Worm (Caenorhabditis elegans): Measurements from ENCODE around the gene T21E8.5.

Gene T21E8.5

ce11 chrX:10885872-10886271 lies at the start of gene T21E8.5:
T21E8.5 (plus strand) TSS chrX:10886172.
- no peak for TF ChIP-seq dao-5 (tag; optimal IDR thresholded peaks at IDR 0.05)
- no peak for TF ChIP-seq W03F9.2 (tag; optimal IDR thresholded peaks at IDR 0.05)
- TF ChIP-seq him-1 (tag; optimal IDR thresholded peaks at IDR 0.05): no peak

ce11 chrX:10837609-10838008 lies 48.4 kb upstream of the T21E8.5 start:
- TF ChIP-seq W03F9.2 (tag; optimal IDR thresholded peaks at IDR 0.05) (no peak), dao-5 (tag; optimal IDR thresholded peaks at IDR 0.05) (no peak), him-1 (tag; optimal IDR thresholded peaks at IDR 0.05) (no peak)

- no peak for TF ChIP-seq W03F9.2 (tag; optimal IDR thresholded peaks at IDR 0.05)
- no peak for TF ChIP-seq him-1 (tag; optimal IDR thresholded peaks at IDR 0.05)
- TF ChIP-seq dao-5 (tag; optimal IDR thresholded peaks at IDR 0.05): no peak
Measured at ce11 chrX:10838550-10838949, 47.4 kb upstream of the T21E8.5 start, which contains the start of gene plc-1. plc-1 (minus strand) TSS chrX:10838650.

DNA sequence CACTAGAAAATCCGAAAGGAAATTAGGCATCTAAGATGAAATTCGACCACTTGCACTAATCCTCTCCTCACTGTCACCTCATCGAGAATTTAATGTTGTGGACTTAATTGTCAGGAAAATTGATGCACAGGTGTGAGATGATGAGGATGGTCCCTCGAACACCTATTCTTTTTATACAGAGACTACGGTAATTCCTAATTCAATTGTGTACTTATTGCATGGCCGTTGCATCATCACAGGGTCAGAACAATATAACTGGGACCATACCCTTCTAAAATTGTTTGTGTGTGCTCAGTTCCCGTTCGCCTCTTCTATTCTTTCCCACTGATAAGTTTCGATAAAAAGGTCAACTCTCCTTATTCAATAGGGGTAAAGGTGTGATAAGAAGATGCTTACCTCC lies 41.8 kb upstream of the T21E8.5 start:
- TF ChIP-seq dao-5 (tag; optimal IDR thresholded peaks at IDR 0.05): no peak
- TF ChIP-seq him-1 (tag; optimal IDR thresholded peaks at IDR 0.05): no peak
- TF ChIP-seq W03F9.2 (tag; optimal IDR thresholded peaks at IDR 0.05): no peak

ce11 chrX:10844602-10845354 lies 41.2 kb upstream of the T21E8.5 start, which contains the start of gene C05A9.2:
C05A9.2 (minus strand) TSS chrX:10844674.
- no peak for TF ChIP-seq dao-5 (tag; optimal IDR thresholded peaks at IDR 0.05)
- no peak for TF ChIP-seq him-1 (tag; optimal IDR thresholded peaks at IDR 0.05)
- no peak for TF ChIP-seq W03F9.2 (tag; optimal IDR thresholded peaks at IDR 0.05)

- no peak for TF ChIP-seq him-1 (tag; optimal IDR thresholded peaks at IDR 0.05)
- no peak for TF ChIP-seq dao-5 (tag; optimal IDR thresholded peaks at IDR 0.05)
- no peak for TF ChIP-seq W03F9.2 (tag; optimal IDR thresholded peaks at IDR 0.05)
Measured at ce11 chrX:10846898-10847297, 39.1 kb upstream of the T21E8.5 start.

- no peak for TF ChIP-seq dao-5 (tag; optimal IDR thresholded peaks at IDR 0.05)
- TF ChIP-seq W03F9.2 (tag; optimal IDR thresholded peaks at IDR 0.05): no peak
Measured at ce11 chrX:10851202-10851601, 34.8 kb upstream of the T21E8.5 start.

DNA sequence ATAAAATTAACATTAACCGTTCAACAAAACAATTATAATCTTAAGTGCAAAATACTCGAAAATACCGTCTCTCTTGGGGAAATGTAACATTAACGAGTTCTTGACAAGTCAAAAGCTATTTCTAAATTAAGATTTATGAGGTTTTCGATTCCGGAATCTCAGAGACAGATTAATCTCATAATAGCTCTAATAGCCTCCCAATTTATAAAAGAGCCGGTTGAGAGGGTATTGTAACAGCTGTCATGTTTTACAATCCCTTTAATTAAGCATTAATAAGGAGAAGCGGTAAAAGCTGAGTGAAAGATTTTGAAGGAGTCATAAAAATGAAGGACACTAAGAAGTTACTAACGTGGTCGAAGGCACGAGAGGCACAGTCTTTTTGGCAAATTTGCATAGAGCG lies 34.2 kb upstream of the T21E8.5 start:
- no peak for TF ChIP-seq him-1 (tag; optimal IDR thresholded peaks at IDR 0.05)
- no peak for TF ChIP-seq W03F9.2 (tag; optimal IDR thresholded peaks at IDR 0.05)
- TF ChIP-seq dao-5 (tag; optimal IDR thresholded peaks at IDR 0.05): no peak

- TF ChIP-seq him-1 (tag; optimal IDR thresholded peaks at IDR 0.05): no peak
- TF ChIP-seq dao-5 (tag; optimal IDR thresholded peaks at IDR 0.05): no peak
- no peak for TF ChIP-seq W03F9.2 (tag; optimal IDR thresholded peaks at IDR 0.05)
Measured at ce11 chrX:10853271-10853670, 32.7 kb upstream of the T21E8.5 start.

ce11 chrX:10859211-10859610 lies 26.8 kb upstream of the T21E8.5 start, which contains the start of gene pgp-5:
pgp-5 (minus strand) TSS chrX:10859297.
- TF ChIP-seq him-1 (tag; optimal IDR thresholded peaks at IDR 0.05) (no peak), dao-5 (tag; optimal IDR thresholded peaks at IDR 0.05) (no peak), W03F9.2 (tag; optimal IDR thresholded peaks at IDR 0.05) (no peak)

DNA sequence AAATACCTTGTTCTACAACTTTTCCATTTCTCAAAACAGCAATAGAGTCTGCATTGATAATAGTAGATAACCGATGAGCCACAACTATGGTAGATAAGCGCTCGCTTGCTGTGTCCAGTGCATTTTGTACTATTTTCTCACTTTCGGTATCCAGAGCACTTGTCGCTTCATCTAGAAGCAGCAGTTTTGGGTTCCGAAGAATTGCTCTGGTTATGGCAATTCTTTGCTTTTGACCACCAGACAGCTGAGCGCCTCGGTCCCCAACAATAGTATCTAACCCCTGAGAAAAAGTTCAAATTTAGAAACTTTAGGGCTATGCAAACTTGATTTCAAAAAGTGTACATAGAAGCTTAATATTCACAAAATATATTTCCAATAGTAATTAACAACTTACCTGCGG lies 26.4 kb upstream of the T21E8.5 start:
- no peak for TF ChIP-seq him-1 (tag; optimal IDR thresholded peaks at IDR 0.05)

DNA sequence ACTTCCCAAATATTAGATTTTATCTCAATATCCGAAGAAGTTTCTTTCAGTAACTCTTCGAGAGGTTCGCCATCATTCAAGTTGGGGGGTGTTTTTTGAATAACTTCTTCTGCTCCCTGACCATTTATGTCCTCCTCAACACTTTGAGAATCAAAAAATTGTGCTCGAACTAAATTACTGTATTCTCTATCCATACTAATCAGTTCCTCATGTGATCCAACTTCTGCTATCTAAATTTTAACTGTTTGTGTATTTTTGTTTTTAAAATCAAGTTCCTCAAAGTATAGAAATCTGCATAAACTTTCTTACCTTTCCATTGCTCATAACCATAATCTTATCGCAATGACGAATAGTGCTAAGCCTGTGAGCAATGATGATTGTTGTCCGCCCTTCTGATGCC lies 24.3 kb upstream of the T21E8.5 start:
- TF ChIP-seq dao-5 (tag; optimal IDR thresholded peaks at IDR 0.05) (no peak), him-1 (tag; optimal IDR thresholded peaks at IDR 0.05) (no peak), W03F9.2 (tag; optimal IDR thresholded peaks at IDR 0.05) (no peak)

DNA sequence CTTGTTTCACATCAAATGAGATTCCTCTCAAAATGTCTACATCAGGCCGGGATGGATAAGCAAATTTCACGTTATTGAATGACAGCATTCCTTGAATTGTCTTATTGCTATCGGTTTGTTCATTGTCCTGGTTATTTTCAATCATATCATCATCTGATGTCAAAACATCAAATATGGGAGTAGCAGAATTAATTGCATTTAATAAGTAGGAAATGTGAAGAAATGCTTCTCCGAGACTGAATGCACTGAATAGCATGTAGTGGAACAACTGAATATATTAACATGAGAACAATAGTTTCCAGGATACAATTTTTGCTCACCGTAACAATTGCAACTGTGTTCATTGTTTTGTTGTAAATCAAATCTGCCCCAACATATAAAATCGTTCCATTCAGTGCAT lies 23.4 kb upstream of the T21E8.5 start:
- TF ChIP-seq him-1 (tag; optimal IDR thresholded peaks at IDR 0.05) (no peak), dao-5 (tag; optimal IDR thresholded peaks at IDR 0.05) (no peak), W03F9.2 (tag; optimal IDR thresholded peaks at IDR 0.05) (no peak)

DNA sequence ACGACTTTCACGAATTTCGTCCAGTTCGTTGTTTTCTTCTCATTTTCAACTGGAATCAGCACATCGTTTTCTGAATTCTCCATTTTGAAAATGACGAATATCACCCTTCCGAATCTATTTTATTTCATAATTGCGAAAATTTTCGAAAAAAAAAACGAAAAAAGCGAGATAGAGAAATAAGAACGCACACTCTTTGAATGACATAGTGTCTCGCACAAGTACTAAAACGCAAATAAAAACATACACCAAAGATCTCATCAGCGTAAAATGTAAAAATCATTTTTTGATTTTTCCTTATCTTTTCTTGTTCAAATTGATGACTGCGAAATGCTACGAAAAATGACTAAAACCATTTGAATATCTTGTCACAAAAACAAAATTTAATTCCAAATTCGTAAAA lies 21.6 kb upstream of the T21E8.5 start, which contains the start of gene pgp-8:
pgp-8 (minus strand) TSS at position 101 of the 400 bp plus-strand sequence.
- TF ChIP-seq dao-5 (tag; optimal IDR thresholded peaks at IDR 0.05) (no peak), him-1 (tag; optimal IDR thresholded peaks at IDR 0.05) (no peak), W03F9.2 (tag; optimal IDR thresholded peaks at IDR 0.05) (no peak)

ce11 chrX:10870137-10870536 lies 15.8 kb upstream of the T21E8.5 start, which contains the start of gene pgp-7:
pgp-7 (minus strand) TSS chrX:10870237.
- TF ChIP-seq W03F9.2 (tag; optimal IDR thresholded peaks at IDR 0.05) (no peak), dao-5 (tag; optimal IDR thresholded peaks at IDR 0.05) (no peak), him-1 (tag; optimal IDR thresholded peaks at IDR 0.05) (no peak)
